Worm (Caenorhabditis elegans): ENCODE results near the gene drr-2.
A peak's percentile ranks its signal among the peaks of the same experiment; 100 is the strongest.

drr-2 gene

DNA sequence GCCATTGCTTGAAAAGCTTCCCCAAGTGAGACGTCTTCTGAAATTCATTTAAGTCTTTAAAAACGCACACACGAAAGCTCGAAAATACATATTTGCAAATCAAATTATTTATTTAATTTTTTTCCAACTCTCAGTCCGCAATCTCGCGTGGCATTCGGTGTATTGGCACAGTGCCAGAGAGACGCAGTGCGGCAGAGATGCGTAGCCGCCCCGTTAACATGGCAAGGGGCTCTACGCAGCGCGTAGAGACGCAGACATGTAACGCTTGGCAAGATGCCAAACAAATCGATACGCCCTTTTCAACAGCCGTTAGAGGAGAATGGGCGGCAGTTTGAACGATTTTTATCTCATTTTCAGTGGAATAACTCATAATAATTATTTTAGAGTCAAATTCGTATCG is at the start of gene drr-2, which contains the start of gene set-16 (continued):
- TF ChIP-seq F37B4.10 (GFP tag; IDR thresholded peaks at IDR 0.05) (peak; percentile 96; the same call in 1 of the 2 replicates), hsf-1 (GFP tag; IDR thresholded peaks at IDR 0.05) (peak; percentile 95), ztf-25 (GFP tag; IDR thresholded peaks at IDR 0.05) (no peak), ceh-27 (GFP tag; optimal IDR thresholded peaks at IDR 0.05) (peak; percentile 99), let-526 (GFP tag; IDR thresholded peaks at IDR 0.05) (peak; percentile 97), mel-28 (tag; optimal IDR thresholded peaks at IDR 0.05; ENCODE audit: borderline replicate concordance) (peak; percentile 85), lin-40 (tag; optimal IDR thresholded peaks at IDR 0.05) (peak; percentile 99), Y53F4B.3 (GFP tag; IDR thresholded peaks at IDR 0.05) (peak; percentile 75), fkh-3 (tag; optimal IDR thresholded peaks at IDR 0.05) (no peak), snpc-1.3 (tag; optimal IDR thresholded peaks at IDR 0.05; ENCODE audit: insufficient read depth) (peak; percentile 94), ama-1 (optimal IDR thresholded peaks at IDR 0.05) (no peak), ama-1 (GFP tag; optimal IDR thresholded peaks at IDR 0.05) (peak in 1 of 2 experiments; percentile 35), snpc-4 (GFP tag; optimal IDR thresholded peaks at IDR 0.05) (peak; percentile 63), snpc-4 (tag; optimal IDR thresholded peaks at IDR 0.05) (peak; percentile 83 to 94 (median 86)), sea-2 (GFP tag; IDR thresholded peaks at IDR 0.05) (peak; percentile 95), lag-1 (GFP tag; IDR thresholded peaks at IDR 0.05) (0 out of 2 replicates have a peak, but pooled peaks have one; percentile 76), snpc-1.1 (tag; optimal IDR thresholded peaks at IDR 0.05; ENCODE audit: insufficient read depth) (peak; percentile 66), B0336.3 (GFP tag; IDR thresholded peaks at IDR 0.05) (peak; percentile 100), egl-18 (GFP tag; IDR thresholded peaks at IDR 0.05) (peak; percentile 93), madf-8 (GFP tag; conservative IDR thresholded peaks at IDR 0.05) (peak; percentile 88), akir-1 (GFP tag; optimal IDR thresholded peaks at IDR 0.05) (peak; percentile 80), lin-35 (GFP tag; optimal IDR thresholded peaks at IDR 0.05) (peak in 2 of 3 experiments; percentile 85 to 96), rcor-1 (GFP tag; IDR thresholded peaks at IDR 0.05) (peak; percentile 99), ceh-91 (GFP tag; IDR thresholded peaks at IDR 0.05) (peak; percentile 98), rpc-1 (optimal IDR thresholded peaks at IDR 0.05) (peak; percentile 19), rpc-1 (tag; optimal IDR thresholded peaks at IDR 0.05) (peak; percentile 14), Y95B8A.8 (GFP tag; IDR thresholded peaks at IDR 0.05) (peak; percentile 99), F23B12.7 (tag; optimal IDR thresholded peaks at IDR 0.05; ENCODE audit: insufficient read depth) (peak; percentile 95), C06A6.2 (GFP tag; conservative IDR thresholded peaks at IDR 0.05) (peak; percentile 99), ztf-3 (GFP tag; optimal IDR thresholded peaks at IDR 0.05) (peak; percentile 92)

DNA sequence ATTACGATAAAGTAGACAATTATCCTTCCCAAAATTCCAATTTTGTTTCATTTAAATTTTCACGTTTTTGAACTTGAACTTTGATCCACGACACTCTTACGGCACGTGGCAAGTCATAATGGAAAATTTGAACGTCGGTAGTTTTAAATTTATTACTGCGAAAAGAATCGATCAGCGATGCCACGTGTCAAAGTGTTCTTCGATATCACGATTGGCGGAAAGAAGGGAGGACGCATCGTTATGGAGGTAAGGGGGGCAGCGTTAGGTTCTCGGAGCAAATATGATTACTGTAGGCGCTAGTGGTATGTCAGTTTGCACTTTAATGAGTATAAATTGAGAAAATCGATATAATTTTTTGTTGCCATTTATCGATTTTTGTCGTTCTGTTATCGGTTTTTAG is 49.2 kb upstream of the drr-2 start, which contains the start of gene cyn-2:
TSS of gene cyn-2 (plus strand) at position 114 of the 400 bp plus-strand sequence.
- peak; percentile 42 for TF ChIP-seq F52B5.7 (tag; optimal IDR thresholded peaks at IDR 0.05)
- TF ChIP-seq B0336.3 (GFP tag; IDR thresholded peaks at IDR 0.05) = peak; percentile 56
- TF ChIP-seq die-1 (tag; optimal IDR thresholded peaks at IDR 0.05) = peak; percentile 10
- TF ChIP-seq D2030.7 (GFP tag; IDR thresholded peaks at IDR 0.05) = peak; percentile 25; the same call in 1 of the 2 replicates
- TF ChIP-seq xnd-1 (tag; optimal IDR thresholded peaks at IDR 0.05) = no peak
- peak; percentile 22 for TF ChIP-seq B0035.1 (tag; optimal IDR thresholded peaks at IDR 0.05)
- TF ChIP-seq nhr-179 (tag; optimal IDR thresholded peaks at IDR 0.05) = no peak
- TF ChIP-seq ztf-3 (GFP tag; optimal IDR thresholded peaks at IDR 0.05) = no peak
- no peak for TF ChIP-seq madf-8 (GFP tag; conservative IDR thresholded peaks at IDR 0.05)
- 0 out of 2 replicates have a peak, but pooled peaks have one; percentile 7 for TF ChIP-seq nfyb-1 (GFP tag; IDR thresholded peaks at IDR 0.05)
- no peak for TF ChIP-seq snpc-1.3 (tag; optimal IDR thresholded peaks at IDR 0.05; ENCODE audit: insufficient read depth)
- peak; percentile 36 for TF ChIP-seq athp-1 (tag; optimal IDR thresholded peaks at IDR 0.05)
- TF ChIP-seq lin-54 (GFP tag; optimal IDR thresholded peaks at IDR 0.05) = no peak
- TF ChIP-seq snpc-4 (GFP tag; optimal IDR thresholded peaks at IDR 0.05) = no peak
- TF ChIP-seq snpc-4 (tag; optimal IDR thresholded peaks at IDR 0.05) = no peak
- no peak for TF ChIP-seq aptf-2 (GFP tag; conservative IDR thresholded peaks at IDR 0.05)
- no peak for TF ChIP-seq lin-40 (tag; optimal IDR thresholded peaks at IDR 0.05)
- no peak for TF ChIP-seq sptf-2 (GFP tag; optimal IDR thresholded peaks at IDR 0.05)
- TF ChIP-seq ceh-40 (GFP tag; IDR thresholded peaks at IDR 0.05) = no peak
- no peak for TF ChIP-seq egl-44 (GFP tag; IDR thresholded peaks at IDR 0.05)
- TF ChIP-seq C06A6.2 (GFP tag; conservative IDR thresholded peaks at IDR 0.05) = no peak
- TF ChIP-seq let-526 (GFP tag; IDR thresholded peaks at IDR 0.05) = no peak
- no peak for TF ChIP-seq F49E8.2 (tag; optimal IDR thresholded peaks at IDR 0.05; ENCODE audit: insufficient read depth)
- no peak for TF ChIP-seq sea-2 (GFP tag; IDR thresholded peaks at IDR 0.05)
- TF ChIP-seq ztf-22 (GFP tag; optimal IDR thresholded peaks at IDR 0.05) = no peak
- no peak for TF ChIP-seq dox-1 (GFP tag; IDR thresholded peaks at IDR 0.05)
- TF ChIP-seq pbrm-1 (GFP tag; IDR thresholded peaks at IDR 0.05) = 0 out of 2 replicates have a peak, but pooled peaks have one; percentile 28
